Fruit fly (Drosophila melanogaster): ENCODE measurements around the gene CG33061.

dm6 chr3L:16331633-16332032 is 2.0 kb downstream of the CG33061 start, which contains the start of gene retinin:
- no peak for TF ChIP-seq CG6175 (GFP tag; IDR thresholded peaks at IDR 0.05)
- TF ChIP-seq hb (GFP tag; IDR thresholded peaks at IDR 0.05; ENCODE audit: partially characterized antibody): no peak
- TF ChIP-seq CG6791 (GFP tag; IDR thresholded peaks at IDR 0.05; ENCODE audit: partially characterized antibody): no peak
- no peak for TF ChIP-seq eve (GFP tag; optimal IDR thresholded peaks at IDR 0.05)
